Worm (Caenorhabditis elegans) whole organism, L4 larva: ENCODE data around the gene rpn-1.

Experiments
- ama-1 ChIP-seq: fragments of 150-350 bp; optimal IDR thresholded peaks from 2 replicates; lab custom pipeline; 2014; ENCODE audit warnings: inconsistent platforms, mixed read lengths
- dpl-1 ChIP-seq: fragments of 150-350 bp; optimal IDR thresholded peaks from 2 replicates; lab custom pipeline; 2014; ENCODE audit warnings: missing biosample characterization, missing genetic modification reagents, missing genetic modification characterization

- TF ChIP-seq ama-1 (no peak), dpl-1 (GFP tag; lab: Kevin White, UChicago) (no peak)
These were observed 28.5 kb downstream of the rpn-1 start for ce11 chrIV:6881183-6881582.
